Worm (Caenorhabditis elegans) whole organism, L4/young adult: ENCODE measurements around the gene C35D10.10.

Experiments used
- W03F9.2 ChIP-seq: fragments of 150-350 bp; optimal IDR thresholded peaks from 2 replicates; lab custom pipeline; 2014; ENCODE audit warnings: missing biosample characterization, missing genetic modification characterization
- him-1 ChIP-seq: sonication (generic microtip); optimal IDR thresholded peaks from 2 replicates; lab custom pipeline; 2016; ENCODE audit warnings: missing genotype, missing genetic modification reagents, missing genetic modification characterization, missing compliant biosample characterization

DNA sequence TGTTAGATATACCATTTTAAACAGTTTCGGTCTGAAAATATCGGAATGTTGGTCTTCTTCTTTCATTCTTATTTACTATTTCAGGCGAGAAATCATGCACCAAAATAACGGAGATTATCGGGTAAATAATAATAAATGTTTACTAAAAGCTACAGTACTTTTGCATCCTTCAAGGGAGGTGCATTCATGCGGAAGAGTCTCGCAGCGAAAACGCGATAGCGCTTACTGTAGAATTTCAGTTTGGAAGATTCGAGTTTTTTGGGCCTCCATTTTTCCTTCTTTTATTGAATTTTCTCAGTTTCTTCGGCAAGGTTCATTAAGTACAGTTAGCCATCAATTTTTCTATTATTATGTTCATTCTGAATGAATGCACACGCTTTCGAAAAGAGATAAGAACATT is 5.5 kb downstream of the C35D10.10 start, which contains the start of gene C35D10.7:
- TF ChIP-seq W03F9.2 (no peak), him-1 (no peak)
